Fruit fly (Drosophila melanogaster) S2 (cell line): ENCODE results near the gene Osi15.

Experiments
- CG8478 ChIP-seq: fragments of >200 bp; optimal IDR thresholded peaks from 2 replicates; lab custom pipeline; 2018
- CTCF ChIP-seq, 2 experiments: fragments of >200 bp; optimal IDR thresholded peaks; 2 replicates each; lab custom pipeline; 2018

dm6 chr3R:6254438-6254837 lies 47.2 kb upstream of the Osi15 start:
- TF ChIP-seq CG8478 (lab: Kevin White, UChicago) (no peak), CTCF (optimal IDR thresholded peaks at IDR 0.05; lab: Kevin White, UChicago) (peak; percentile 82 to 86)
